Fruit fly (Drosophila melanogaster): ENCODE measurements around the gene Cad86C.
A peak's percentile ranks its signal among the peaks of the same experiment; 100 is the strongest.

Cad86C gene

DNA sequence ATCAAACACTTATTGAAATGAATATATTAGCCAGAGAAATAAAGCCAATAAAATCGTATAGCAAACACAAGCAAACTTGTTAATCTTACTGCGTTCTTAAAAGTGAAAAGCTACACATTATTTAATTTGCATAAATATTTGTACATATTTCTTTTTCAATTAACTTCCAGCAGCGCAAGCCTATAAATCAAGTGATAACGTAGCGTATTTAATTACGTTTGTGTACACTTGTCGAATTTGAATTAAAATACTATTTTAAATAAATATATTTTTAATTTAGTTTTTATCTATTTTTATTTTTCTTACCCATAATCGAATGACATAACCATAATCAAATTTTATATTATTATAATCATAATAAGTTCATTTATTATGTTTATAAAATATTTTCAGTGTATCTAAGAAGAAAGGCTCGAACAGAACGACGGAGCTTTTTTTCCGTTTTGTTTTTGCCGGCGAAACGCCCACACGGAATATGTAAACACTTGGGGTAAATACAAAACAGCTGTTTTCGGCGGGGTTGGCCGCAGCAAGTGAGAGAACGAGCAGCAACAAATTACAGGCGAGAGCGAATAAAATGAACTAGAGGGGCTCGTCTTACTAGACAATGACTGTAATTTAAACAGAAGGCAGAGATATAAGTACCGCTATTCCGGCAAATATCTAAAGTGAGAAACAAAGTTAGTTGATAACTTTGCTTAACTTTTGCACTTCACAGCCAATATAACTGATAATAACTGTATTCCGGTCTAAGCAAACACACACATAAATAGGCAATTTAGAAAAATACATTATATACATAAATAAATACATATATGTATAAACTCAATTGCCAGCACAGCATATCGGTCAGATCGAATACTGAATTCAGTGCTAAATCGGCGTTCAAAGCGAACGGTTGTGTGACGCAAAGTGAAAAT lies 48.9 kb downstream of the Cad86C start, which contains the start of gene Sodh2 (continued):
- TF ChIP-seq Sry-δ (GFP tag; optimal IDR thresholded peaks at IDR 0.05): no peak
- no peak for TF ChIP-seq sc (optimal IDR thresholded peaks at IDR 0.05)
- TF ChIP-seq sc (GFP tag; optimal IDR thresholded peaks at IDR 0.05): no peak
- no peak for TF ChIP-seq hb (GFP tag; IDR thresholded peaks at IDR 0.05; ENCODE audit: partially characterized antibody)
- peak; percentile 53 for TF ChIP-seq CG8944 (GFP tag; optimal IDR thresholded peaks at IDR 0.05)
- TF ChIP-seq Doc2 (GFP tag; IDR thresholded peaks at IDR 0.05): no peak
- no peak for TF ChIP-seq Sin3A (optimal IDR thresholded peaks at IDR 0.05)
- TF ChIP-seq Gsc (GFP tag; IDR thresholded peaks at IDR 0.05): 0 out of 2 replicates have a peak, but pooled peaks have one; percentile 19
- peak; percentile 66; the same call in 2 of the 3 replicates for TF ChIP-seq Dbx (GFP tag; IDR thresholded peaks at IDR 0.05)
- no peak for TF ChIP-seq MESR4 (GFP tag; optimal IDR thresholded peaks at IDR 0.05)
- peak; percentile 52 for TF ChIP-seq CG6272 (GFP tag; IDR thresholded peaks at IDR 0.05)
- peak; percentile 67 for TF ChIP-seq gcm (GFP tag; optimal IDR thresholded peaks at IDR 0.05)
- peak; percentile 44 for TF ChIP-seq trem (tag; optimal IDR thresholded peaks at IDR 0.05)
- TF ChIP-seq CG32772 (GFP tag; IDR thresholded peaks at IDR 0.05): peak; percentile 73
- TF ChIP-seq CG14860 (GFP tag; IDR thresholded peaks at IDR 0.05; ENCODE audit: partially characterized antibody): no peak
- TF ChIP-seq CG9215 (GFP tag; IDR thresholded peaks at IDR 0.05): peak; percentile 61
- TF ChIP-seq gro (GFP tag; optimal IDR thresholded peaks at IDR 0.05): peak; percentile 55
- TF ChIP-seq CTCF (GFP tag; optimal IDR thresholded peaks at IDR 0.05): peak; percentile 27
- peak in 1 of 2 experiments; percentile 69 for TF ChIP-seq bsh (GFP tag; optimal IDR thresholded peaks at IDR 0.05)
- TF ChIP-seq danr (GFP tag; IDR thresholded peaks at IDR 0.05): peak; percentile 47; the same call in 1 of the 2 replicates
- TF ChIP-seq CG10979 (tag; optimal IDR thresholded peaks at IDR 0.05): peak; percentile 71
- no peak for TF ChIP-seq jigr1 (GFP tag; IDR thresholded peaks at IDR 0.05)
- peak; percentile 81 for TF ChIP-seq Sox100B (GFP tag; optimal IDR thresholded peaks at IDR 0.05)
- peak; percentile 72 for TF ChIP-seq Vsx1 (GFP tag; optimal IDR thresholded peaks at IDR 0.05)
- no peak for TF ChIP-seq Dip2 (GFP tag; IDR thresholded peaks at IDR 0.05)
- peak; percentile 66; the same call in 2 of the 3 replicates for TF ChIP-seq CG11456 (GFP tag; IDR thresholded peaks at IDR 0.05)
- peak; percentile 48 for TF ChIP-seq fd64A (GFP tag; optimal IDR thresholded peaks at IDR 0.05)
- peak; percentile 52 for TF ChIP-seq CG4424 (GFP tag; optimal IDR thresholded peaks at IDR 0.05)
- 0 out of 2 replicates have a peak, but pooled peaks have one; percentile 34 for TF ChIP-seq dati (GFP tag; IDR thresholded peaks at IDR 0.05)
- no peak for TF ChIP-seq yki (optimal IDR thresholded peaks at IDR 0.05)
- peak; percentile 83 for TF ChIP-seq lilli (GFP tag; optimal IDR thresholded peaks at IDR 0.05)
- TF ChIP-seq z (GFP tag; IDR thresholded peaks at IDR 0.05): 0 out of 3 replicates have a peak, but pooled peaks have one; percentile 38
- TF ChIP-seq Hr3 (GFP tag; optimal IDR thresholded peaks at IDR 0.05): peak; percentile 41
- TF ChIP-seq tna (GFP tag; IDR thresholded peaks at IDR 0.05; ENCODE audit: partially characterized antibody): no peak
- no peak for TF ChIP-seq ftz-f1 (GFP tag; optimal IDR thresholded peaks at IDR 0.05)
- peak; percentile 63 for TF ChIP-seq CG13775 (GFP tag; optimal IDR thresholded peaks at IDR 0.05)
- TF ChIP-seq CG10543 (GFP tag; optimal IDR thresholded peaks at IDR 0.05): peak; percentile 93
- TF ChIP-seq CG13894 (tag; optimal IDR thresholded peaks at IDR 0.05): peak; percentile 72
- TF ChIP-seq ara (GFP tag; IDR thresholded peaks at IDR 0.05): peak; percentile 66
- peak; percentile 13 for TF ChIP-seq bigmax (GFP tag; optimal IDR thresholded peaks at IDR 0.05)
- peak; percentile 46 for TF ChIP-seq esg (GFP tag; conservative IDR thresholded peaks at IDR 0.05)
- TF ChIP-seq Mad (GFP tag; optimal IDR thresholded peaks at IDR 0.05): peak; percentile 49
- peak; percentile 50 for TF ChIP-seq CG12219 (GFP tag; optimal IDR thresholded peaks at IDR 0.05)
- peak; percentile 54 for TF ChIP-seq CG2116 (GFP tag; optimal IDR thresholded peaks at IDR 0.05)
- peak; percentile 19 for TF ChIP-seq pb (GFP tag; optimal IDR thresholded peaks at IDR 0.05)
- TF ChIP-seq Dref (GFP tag; IDR thresholded peaks at IDR 0.05): no peak
- TF ChIP-seq CG43689 (GFP tag; IDR thresholded peaks at IDR 0.05): no peak
- TF ChIP-seq CG7357 (GFP tag; IDR thresholded peaks at IDR 0.05): peak; percentile 73
- TF ChIP-seq gce (GFP tag; IDR thresholded peaks at IDR 0.05): peak; percentile 42; the same call in 1 of the 3 replicates
- TF ChIP-seq CG14441 (GFP tag; IDR thresholded peaks at IDR 0.05): peak; percentile 88
- TF ChIP-seq CG12236 (GFP tag; optimal IDR thresholded peaks at IDR 0.05): no peak
